Fruit fly (Drosophila melanogaster) whole organism, embryonic: ENCODE data around the gene CG8159.

Source experiments
- Asciz ChIP-seq: fragments of 200-800 bp; sonication (Bioruptor generic); optimal IDR thresholded peaks from 2 replicates; lab custom pipeline; 2017; ENCODE audit warnings: missing biosample characterization, mild to moderate bottlenecking, missing genetic modification characterization, missing genetic modification reagents
- CG10321 ChIP-seq: fragments of 200-800 bp; sonication (Bioruptor generic); IDR thresholded peaks from 2 replicates; pipeline ENCODE4 v1.3.6; 2022; ENCODE audit warnings: missing biosample characterization, missing genetic modification characterization
- CG11247 ChIP-seq: fragments of 200-800 bp; sonication (Bioruptor generic); IDR thresholded peaks from 2 replicates; pipeline ENCODE4 v1.3.6; 2022; ENCODE audit warnings: missing biosample characterization, missing genetic modification characterization
- CG12769 ChIP-seq: fragments of 200-800 bp; sonication (Bioruptor generic); optimal IDR thresholded peaks from 2 replicates; lab custom pipeline; 2019; ENCODE audit warnings: missing biosample characterization, mild to moderate bottlenecking, missing genetic modification characterization, moderate library complexity
- CG13894 ChIP-seq: fragments of 200-800 bp; sonication (Bioruptor generic); optimal IDR thresholded peaks from 3 replicates; lab custom pipeline; 2018; ENCODE audit warnings: missing biosample characterization, mild to moderate bottlenecking, missing genetic modification characterization, moderate library complexity
- CG16815 ChIP-seq: fragments of 200-800 bp; sonication (Bioruptor generic); optimal IDR thresholded peaks from 3 replicates; lab custom pipeline; 2017; ENCODE audit warnings: missing biosample characterization, mild to moderate bottlenecking, missing genetic modification characterization
- CG17359 ChIP-seq: fragments of 200-800 bp; sonication (Bioruptor generic); optimal IDR thresholded peaks from 3 replicates; lab custom pipeline; 2018; ENCODE audit warnings: missing biosample characterization, mild to moderate bottlenecking, missing genetic modification characterization, moderate library complexity
- CG3163 ChIP-seq: fragments of 200-800 bp; sonication (Bioruptor generic); optimal IDR thresholded peaks from 3 replicates; lab custom pipeline; 2016; ENCODE audit warnings: missing biosample characterization, missing genetic modification characterization
- CG34224 ChIP-seq: fragments of 200-800 bp; sonication (Bioruptor generic); IDR thresholded peaks from 3 replicates; pipeline ENCODE4 v1.3.6; 2022; ENCODE audit warnings: missing biosample characterization, missing genetic modification characterization; ENCODE audit not compliant: partially characterized antibody
- CG42726 ChIP-seq: fragments of 200-800 bp; sonication (Bioruptor generic); IDR thresholded peaks from 2 replicates; pipeline ENCODE4 v1.3.6; 2022; ENCODE audit warnings: missing biosample characterization, missing genetic modification characterization; ENCODE audit not compliant: partially characterized antibody
- CG4617 ChIP-seq: fragments of 200-800 bp; sonication (Bioruptor generic); optimal IDR thresholded peaks from 3 replicates; lab custom pipeline; 2016; ENCODE audit warnings: missing biosample characterization, missing genetic modification characterization, borderline replicate concordance
- CG5245 ChIP-seq: fragments of 200-800 bp; sonication (Bioruptor generic); optimal IDR thresholded peaks from 3 replicates; lab custom pipeline; 2016; ENCODE audit warnings: missing biosample characterization, missing genetic modification characterization
- CG7271 ChIP-seq: fragments of 200-800 bp; sonication (Bioruptor generic); optimal IDR thresholded peaks from 2 replicates; lab custom pipeline; 2018; ENCODE audit warnings: missing biosample characterization, mild to moderate bottlenecking, missing genetic modification characterization, moderate library complexity
- CG9876 ChIP-seq: fragments of 200-800 bp; sonication (Bioruptor generic); optimal IDR thresholded peaks from 2 replicates; lab custom pipeline; 2016; ENCODE audit warnings: missing biosample characterization, missing genetic modification characterization
- CG9932 ChIP-seq: fragments of 200-800 bp; sonication (Bioruptor generic); IDR thresholded peaks from 2 replicates; pipeline ENCODE4 v1.3.6; 2022; ENCODE audit warnings: missing biosample characterization, missing genetic modification characterization
- Dek ChIP-seq: fragments of 200-800 bp; sonication (Bioruptor generic); optimal IDR thresholded peaks from 3 replicates; lab custom pipeline; 2019; ENCODE audit warnings: missing biosample characterization, mild to moderate bottlenecking, missing genetic modification characterization, moderate library complexity
- Dip3 ChIP-seq: fragments of 200-800 bp; sonication (Bioruptor generic); optimal IDR thresholded peaks from 3 replicates; lab custom pipeline; 2016; ENCODE audit warnings: missing biosample characterization, missing genetic modification characterization
- Doc2 ChIP-seq: fragments of 200-800 bp; sonication (Bioruptor generic); IDR thresholded peaks from 2 replicates; pipeline ENCODE4 v1.3.6; 2022; ENCODE audit warnings: missing biosample characterization, missing genetic modification characterization
- E2f1 ChIP-seq: fragments of 200-800 bp; sonication (Bioruptor generic); IDR thresholded peaks from 2 replicates; pipeline ENCODE4 v1.3.6; 2022; ENCODE audit warnings: missing biosample characterization, missing genetic modification characterization
- Fer3 ChIP-seq: fragments of 200-800 bp; sonication (Bioruptor generic); optimal IDR thresholded peaks from 2 replicates; lab custom pipeline; 2018; ENCODE audit warnings: missing biosample characterization, mild to moderate bottlenecking, missing genetic modification characterization, moderate library complexity
- GATAe ChIP-seq: fragments of 200-800 bp; sonication (Bioruptor generic); conservative IDR thresholded peaks from 2 replicates; pipeline ENCODE4 v1.3.6; 2022; ENCODE audit warnings: missing biosample characterization, missing genetic modification characterization
- H2.0 ChIP-seq: fragments of 200-800 bp; sonication (Bioruptor generic); IDR thresholded peaks from 2 replicates; pipeline ENCODE4 v1.3.6; 2022; ENCODE audit warnings: missing biosample characterization, missing genetic modification characterization
- HLH4C ChIP-seq: fragments of 200-800 bp; sonication (Bioruptor generic); IDR thresholded peaks from 3 replicates; pipeline ENCODE4 v1.3.6; 2022; ENCODE audit warnings: missing biosample characterization, missing genetic modification characterization; ENCODE audit not compliant: partially characterized antibody
- HLHmδ ChIP-seq: fragments of 200-800 bp; sonication (Bioruptor generic); optimal IDR thresholded peaks from 2 replicates; lab custom pipeline; 2018; ENCODE audit warnings: missing biosample characterization, mild to moderate bottlenecking, missing genetic modification characterization, moderate library complexity
- Hr3 ChIP-seq: fragments of 200-800 bp; sonication (Bioruptor generic); optimal IDR thresholded peaks from 3 replicates; lab custom pipeline; 2016; ENCODE audit warnings: missing biosample characterization, missing genetic modification characterization
- Hr39 ChIP-seq: fragments of >200 bp; optimal IDR thresholded peaks from 2 replicates; lab custom pipeline; 2017
- Lpt ChIP-seq: fragments of >200 bp; optimal IDR thresholded peaks from 2 replicates; lab custom pipeline; 2018; ENCODE audit warnings: missing biosample characterization, missing genetic modification characterization
- Max ChIP-seq: fragments of 200-800 bp; sonication (Bioruptor generic); optimal IDR thresholded peaks from 2 replicates; lab custom pipeline; 2016; ENCODE audit warnings: missing biosample characterization, mild to moderate bottlenecking, missing genetic modification characterization
- Nf-YA ChIP-seq: fragments of 200-800 bp; sonication (Bioruptor generic); IDR thresholded peaks from 2 replicates; pipeline ENCODE4 v1.3.6; 2022; ENCODE audit warnings: missing biosample characterization, missing genetic modification characterization
- Nf-YB ChIP-seq: fragments of 200-800 bp; sonication (Bioruptor generic); optimal IDR thresholded peaks from 3 replicates; lab custom pipeline; 2019; ENCODE audit warnings: missing biosample characterization, mild to moderate bottlenecking, missing genetic modification characterization, moderate library complexity
- Nf-YC ChIP-seq: fragments of 200-800 bp; optimal IDR thresholded peaks from 3 replicates; lab custom pipeline; 2019; ENCODE audit warnings: missing biosample characterization, mild to moderate bottlenecking, missing genetic modification characterization, moderate library complexity
- NfI ChIP-seq: fragments of 200-800 bp; sonication (Bioruptor generic); optimal IDR thresholded peaks from 3 replicates; lab custom pipeline; 2018; ENCODE audit warnings: missing biosample characterization, mild to moderate bottlenecking, missing genetic modification characterization, moderate library complexity
- Sin3A ChIP-seq: fragments of >200 bp; optimal IDR thresholded peaks from 2 replicates; lab custom pipeline; 2018
- Sry-δ ChIP-seq: fragments of 200-800 bp; sonication (Bioruptor generic); optimal IDR thresholded peaks from 2 replicates; lab custom pipeline; 2016; ENCODE audit warnings: missing biosample characterization, missing genetic modification characterization
- Tbp ChIP-seq: fragments of >200 bp; optimal IDR thresholded peaks from 2 replicates; lab custom pipeline; 2018; ENCODE audit warnings: missing biosample characterization, missing genetic modification characterization
- abd-A ChIP-seq: fragments of 200-800 bp; sonication (Bioruptor generic); optimal IDR thresholded peaks from 3 replicates; lab custom pipeline; 2019; ENCODE audit warnings: missing biosample characterization, mild to moderate bottlenecking, missing genetic modification characterization, moderate library complexity
- chm ChIP-seq: fragments of 200-800 bp; sonication (Bioruptor generic); IDR thresholded peaks from 2 replicates; pipeline ENCODE4 v1.3.6; 2022; ENCODE audit warnings: missing biosample characterization, missing genetic modification characterization
- corto ChIP-seq: fragments of 200-800 bp; sonication (Bioruptor generic); optimal IDR thresholded peaks from 2 replicates; lab custom pipeline; 2016; ENCODE audit warnings: missing biosample characterization, mild to moderate bottlenecking, missing genetic modification characterization, moderate library complexity
- cwo ChIP-seq: fragments of 200-800 bp; sonication (Bioruptor generic); optimal IDR thresholded peaks from 3 replicates; lab custom pipeline; 2017; ENCODE audit warnings: missing biosample characterization, missing genetic modification characterization, mild to moderate bottlenecking, moderate library complexity, missing genetic modification reagents
- disco-r ChIP-seq: fragments of 200-800 bp; sonication (Bioruptor generic); optimal IDR thresholded peaks from 2 replicates; lab custom pipeline; 2016; ENCODE audit warnings: missing biosample characterization, missing genetic modification characterization
- fd96Cb ChIP-seq: fragments of 200-800 bp; sonication (Bioruptor generic); optimal IDR thresholded peaks from 2 replicates; lab custom pipeline; 2018; ENCODE audit warnings: missing biosample characterization, mild to moderate bottlenecking, missing genetic modification characterization, moderate library complexity
- grn ChIP-seq: fragments of 200-800 bp; sonication (Bioruptor generic); optimal IDR thresholded peaks from 3 replicates; lab custom pipeline; 2017; ENCODE audit warnings: missing biosample characterization, missing genetic modification characterization
- ham ChIP-seq: fragments of 200-800 bp; sonication (Bioruptor generic); IDR thresholded peaks from 2 replicates; pipeline ENCODE4 v1.3.6; 2022; ENCODE audit warnings: missing biosample characterization, missing genetic modification characterization
- her ChIP-seq: fragments of 200-800 bp; sonication (Bioruptor generic); optimal IDR thresholded peaks from 2 replicates; lab custom pipeline; 2016; ENCODE audit warnings: missing biosample characterization, missing genetic modification characterization
- nerfin-2 ChIP-seq: fragments of 200-800 bp; sonication (Bioruptor generic); IDR thresholded peaks from 2 replicates; pipeline ENCODE4 v1.3.6; 2022; ENCODE audit warnings: missing biosample characterization, missing genetic modification characterization; ENCODE audit not compliant: partially characterized antibody
- pnt ChIP-seq: fragments of 200-800 bp; sonication (Bioruptor generic); optimal IDR thresholded peaks from 3 replicates; lab custom pipeline; 2016; ENCODE audit warnings: missing biosample characterization, missing genetic modification characterization
- schlank ChIP-seq: fragments of 200-800 bp; sonication (Bioruptor generic); optimal IDR thresholded peaks from 2 replicates; lab custom pipeline; 2018; ENCODE audit warnings: missing biosample characterization, mild to moderate bottlenecking, missing genetic modification characterization
- stc ChIP-seq: fragments of 200-800 bp; sonication (Bioruptor generic); IDR thresholded peaks from 2 replicates; pipeline ENCODE4 v1.3.6; 2022; ENCODE audit warnings: missing biosample characterization, missing genetic modification characterization
- stwl ChIP-seq: fragments of 200-800 bp; sonication (Bioruptor generic); optimal IDR thresholded peaks from 3 replicates; lab custom pipeline; 2018; ENCODE audit warnings: missing biosample characterization, mild to moderate bottlenecking, missing genetic modification characterization, moderate library complexity
- vvl ChIP-seq: fragments of 200-800 bp; sonication (Bioruptor generic); IDR thresholded peaks from 2 replicates; pipeline ENCODE4 v1.3.6; 2022; ENCODE audit warnings: missing biosample characterization, missing genetic modification characterization

Gene CG8159

dm6 chr3R:8731597-8732263 is 5.1 kb downstream of the CG8159 start, which contains the start of the genes M1BP and CG8202 (continued):
- TF ChIP-seq Max (peak; percentile 74), chm (GFP tag; lab: Robert Waterston, UW) (peak; percentile 52; the same call in 1 of the 2 replicates), cwo (GFP tag; lab: Kevin White, UChicago) (peak; percentile 87), E2f1 (GFP tag; lab: Robert Waterston, UW) (peak; percentile 73; the same call in 1 of the 2 replicates), Sin3A (no peak), CG7271 (peak; percentile 35), CG13894 (tag; lab: Kevin White, UChicago) (no peak), Hr3 (GFP tag; lab: Kevin White, UChicago) (peak; percentile 94), stwl (tag; lab: Kevin White, UChicago) (peak; percentile 27), H2.0 (GFP tag; lab: Robert Waterston, UW) (peak; percentile 52), vvl (GFP tag; lab: Robert Waterston, UW) (peak; percentile 83), CG17359 (tag; lab: Kevin White, UChicago) (peak; percentile 84), nerfin-2 (GFP tag; lab: Robert Waterston, UW) (no peak), Nf-YB (GFP tag; lab: Kevin White, UChicago) (peak; percentile 85), Sry-δ (peak; percentile 8), Asciz (GFP tag; lab: Kevin White, UChicago) (peak; percentile 83), CG9932 (peak; percentile 82), grn (GFP tag; lab: Kevin White, UChicago) (no peak), ham (no peak), stc (GFP tag; lab: Robert Waterston, UW) (0 out of 2 replicates have a peak, but pooled peaks have one; percentile 39), corto (GFP tag; lab: Kevin White, UChicago) (peak; percentile 34), CG12769 (tag; lab: Kevin White, UChicago) (no peak), Doc2 (peak; percentile 34; the same call in 1 of the 2 replicates), Dek (no peak), Nf-YA (GFP tag; lab: Robert Waterston, UW) (peak; percentile 59; the same call in 1 of the 2 replicates), Hr39 (lab: Kevin White, UChicago) (no peak), Fer3 (tag; lab: Kevin White, UChicago) (peak; percentile 75), CG34224 (no peak), CG9876 (peak; percentile 44), schlank (tag; lab: Kevin White, UChicago) (peak; percentile 53), fd96Cb (tag; lab: Kevin White, UChicago) (peak; percentile 90), GATAe (no peak), NfI (GFP tag; lab: Kevin White, UChicago) (peak; percentile 92), CG11247 (GFP tag; lab: Robert Waterston, UW) (peak; percentile 67), Lpt (GFP tag; lab: Kevin White, UChicago) (no peak), CG42726 (GFP tag; lab: Robert Waterston, UW) (no peak), CG5245 (GFP tag; lab: Kevin White, UChicago) (peak; percentile 76), HLHmδ (GFP tag; lab: Kevin White, UChicago) (no peak), Dip3 (peak; percentile 13), CG3163 (no peak), disco-r (no peak), pnt (GFP tag; lab: Kevin White, UChicago) (peak; percentile 70), Tbp (GFP tag; lab: Kevin White, UChicago) (no peak), CG10321 (peak; percentile 28; the same call in 1 of the 2 replicates), her (GFP tag; lab: Kevin White, UChicago) (no peak), HLH4C (GFP tag; lab: Robert Waterston, UW) (no peak), abd-A (no peak), CG16815 (peak; percentile 86), CG4617 (GFP tag; lab: Kevin White, UChicago) (peak; percentile 54), Nf-YC (tag; lab: Kevin White, UChicago) (peak; percentile 88)
